Fruit fly (Drosophila melanogaster) whole organism, embryonic: ENCODE data around the gene CG1983.

Experiments used
- Asciz ChIP-seq: fragments of 200-800 bp; sonication (Bioruptor generic); optimal IDR thresholded peaks from 2 replicates; lab custom pipeline; 2017; ENCODE audit warnings: missing biosample characterization, mild to moderate bottlenecking, missing genetic modification characterization, missing genetic modification reagents
- BEAF-32 ChIP-seq: fragments of 200-800 bp; sonication (Bioruptor generic); optimal IDR thresholded peaks from 3 replicates; lab custom pipeline; 2017; ENCODE audit warnings: missing biosample characterization, missing genetic modification characterization, mild to moderate bottlenecking, moderate library complexity, missing genetic modification reagents
- CG10147 ChIP-seq: fragments of 200-800 bp; sonication (Bioruptor generic); optimal IDR thresholded peaks from 2 replicates; lab custom pipeline; 2019; ENCODE audit warnings: missing biosample characterization, mild to moderate bottlenecking, missing genetic modification characterization, moderate library complexity
- CG10209 ChIP-seq: fragments of 200-800 bp; sonication (Bioruptor generic); optimal IDR thresholded peaks from 3 replicates; lab custom pipeline; 2017; ENCODE audit warnings: missing biosample characterization, mild to moderate bottlenecking, missing genetic modification characterization, missing genetic modification reagents
- CG11456 ChIP-seq: fragments of 200-800 bp; sonication (Bioruptor generic); IDR thresholded peaks from 3 replicates; pipeline ENCODE4 v1.3.6; 2022; ENCODE audit warnings: missing biosample characterization, missing genetic modification characterization
- CG12071 ChIP-seq: fragments of 200-800 bp; sonication (Bioruptor generic); optimal IDR thresholded peaks from 3 replicates; lab custom pipeline; 2018; ENCODE audit warnings: missing biosample characterization, mild to moderate bottlenecking, missing genetic modification characterization
- CG12155 ChIP-seq: fragments of 200-800 bp; sonication (Bioruptor generic); optimal IDR thresholded peaks from 3 replicates; lab custom pipeline; 2016; ENCODE audit warnings: missing biosample characterization, missing genetic modification characterization
- CG12659 ChIP-seq: fragments of 200-800 bp; sonication (Bioruptor generic); optimal IDR thresholded peaks from 3 replicates; lab custom pipeline; 2017; ENCODE audit warnings: mild to moderate bottlenecking, missing biosample characterization, missing genetic modification reagents, missing genetic modification characterization
- CG12769 ChIP-seq: fragments of 200-800 bp; sonication (Bioruptor generic); optimal IDR thresholded peaks from 2 replicates; lab custom pipeline; 2019; ENCODE audit warnings: missing biosample characterization, mild to moderate bottlenecking, missing genetic modification characterization, moderate library complexity
- CG14014 ChIP-seq: fragments of 200-800 bp; sonication (Bioruptor generic); IDR thresholded peaks from 2 replicates; pipeline ENCODE4 v1.3.6; 2022; ENCODE audit warnings: missing biosample characterization, missing genetic modification characterization
- CG14441 ChIP-seq: fragments of 200-800 bp; sonication (Bioruptor generic); IDR thresholded peaks from 2 replicates; pipeline ENCODE4 v1.3.6; 2022; ENCODE audit warnings: missing biosample characterization, missing genetic modification characterization
- CG1792 ChIP-seq: fragments of 200-800 bp; sonication (Bioruptor generic); optimal IDR thresholded peaks from 2 replicates; lab custom pipeline; 2016; ENCODE audit warnings: missing biosample characterization, missing genetic modification characterization
- CG18011 ChIP-seq: fragments of 200-800 bp; sonication (Bioruptor generic); optimal IDR thresholded peaks from 2 replicates; lab custom pipeline; 2017; ENCODE audit warnings: missing biosample characterization, missing genetic modification characterization, mild to moderate bottlenecking, moderate library complexity, missing genotype
- CG1832 ChIP-seq: fragments of 200-800 bp; sonication (Bioruptor generic); optimal IDR thresholded peaks from 2 replicates; lab custom pipeline; 2017; ENCODE audit warnings: missing biosample characterization, mild to moderate bottlenecking, missing genetic modification characterization, inconsistent platforms
- CG18764 ChIP-seq: fragments of 200-800 bp; sonication (Bioruptor generic); optimal IDR thresholded peaks from 3 replicates; lab custom pipeline; 2016; ENCODE audit warnings: missing biosample characterization, missing genetic modification characterization
- CG31224 ChIP-seq: fragments of 200-800 bp; sonication (Bioruptor generic); IDR thresholded peaks from 2 replicates; pipeline ENCODE4 v1.3.6; 2022; ENCODE audit warnings: missing biosample characterization, missing genetic modification characterization
- CG32767 ChIP-seq: fragments of 200-800 bp; sonication (Bioruptor generic); IDR thresholded peaks from 2 replicates; pipeline ENCODE4 v1.3.6; 2022; ENCODE audit warnings: missing biosample characterization, missing genetic modification characterization
- CG7372 ChIP-seq: fragments of 200-800 bp; sonication (Bioruptor generic); IDR thresholded peaks from 2 replicates; pipeline ENCODE4 v1.3.6; 2022; ENCODE audit warnings: missing biosample characterization, missing genetic modification characterization
- CG8924 ChIP-seq: fragments of 200-800 bp; optimal IDR thresholded peaks from 3 replicates; lab custom pipeline; 2019; ENCODE audit warnings: missing biosample characterization, mild to moderate bottlenecking, missing genetic modification characterization, moderate library complexity
- Deaf1 ChIP-seq: fragments of 200-800 bp; optimal IDR thresholded peaks from 3 replicates; lab custom pipeline; 2019; ENCODE audit warnings: missing biosample characterization, mild to moderate bottlenecking, missing genetic modification characterization, moderate library complexity
- Dip2 ChIP-seq: fragments of 200-800 bp; sonication (Bioruptor generic); IDR thresholded peaks from 2 replicates; pipeline ENCODE4 v1.3.6; 2022; ENCODE audit warnings: missing biosample characterization, missing genetic modification characterization
- Drgx ChIP-seq: fragments of 200-800 bp; sonication (Bioruptor generic); IDR thresholded peaks from 2 replicates; pipeline ENCODE4 v1.3.6; 2022; ENCODE audit warnings: missing biosample characterization, missing genetic modification characterization
- ERR ChIP-seq: fragments of 200-800 bp; sonication (Bioruptor generic); optimal IDR thresholded peaks from 2 replicates; lab custom pipeline; 2016; ENCODE audit warnings: missing biosample characterization, missing genetic modification characterization
- Hand ChIP-seq: fragments of 200-800 bp; sonication (Bioruptor generic); optimal IDR thresholded peaks from 2 replicates; lab custom pipeline; 2017; ENCODE audit warnings: mild to moderate bottlenecking, missing biosample characterization, missing genetic modification reagents, missing genetic modification characterization
- Hmr ChIP-seq: fragments of 200-800 bp; sonication (Bioruptor generic); optimal IDR thresholded peaks from 3 replicates; lab custom pipeline; 2017; ENCODE audit warnings: mild to moderate bottlenecking, missing biosample characterization, missing genetic modification reagents, missing genetic modification characterization
- Hr3 ChIP-seq: fragments of 200-800 bp; sonication (Bioruptor generic); optimal IDR thresholded peaks from 3 replicates; lab custom pipeline; 2016; ENCODE audit warnings: missing biosample characterization, missing genetic modification characterization
- Hr78 ChIP-seq, 2 experiments: fragments of 200-800 bp in 1 of 2; fragments of >200 bp in 1 of 2; sonication (Bioruptor generic) in 1 of 2; optimal IDR thresholded peaks; 2 replicates each; lab custom pipeline; 2017 to 2019; ENCODE audit warnings: missing biosample characterization in 2 of 2, missing genetic modification characterization in 2 of 2, mild to moderate bottlenecking in 1 of 2, moderate library complexity in 1 of 2
- NfI ChIP-seq: fragments of 200-800 bp; sonication (Bioruptor generic); optimal IDR thresholded peaks from 3 replicates; lab custom pipeline; 2018; ENCODE audit warnings: missing biosample characterization, mild to moderate bottlenecking, missing genetic modification characterization, moderate library complexity
- Opbp ChIP-seq: fragments of 200-800 bp; sonication (Bioruptor generic); IDR thresholded peaks from 3 replicates; pipeline ENCODE4 v1.3.6; 2022; ENCODE audit warnings: missing biosample characterization, missing genetic modification characterization; ENCODE audit not compliant: partially characterized antibody
- Pdp1 ChIP-seq, 2 experiments: fragments of 200-800 bp; sonication (Bioruptor generic); optimal IDR thresholded peaks; 3 replicates each; lab custom pipeline; 2016; ENCODE audit warnings: missing biosample characterization in 2 of 2, missing genetic modification characterization in 2 of 2, mild to moderate bottlenecking in 1 of 2, moderate library complexity in 1 of 2
- Tbp ChIP-seq: fragments of >200 bp; optimal IDR thresholded peaks from 2 replicates; lab custom pipeline; 2018; ENCODE audit warnings: missing biosample characterization, missing genetic modification characterization
- Trl ChIP-seq, 3 experiments: fragments of >200 bp in 2 of 3; fragments of 200-800 bp in 1 of 3; sonication (Bioruptor generic) in 1 of 3; optimal IDR thresholded peaks; 2 replicates in 1 of 3; 3 replicates in 2 of 3; lab custom pipeline; 2016 to 2017; ENCODE audit warnings: missing biosample characterization in 1 of 3, missing genetic modification characterization in 1 of 3
- cad ChIP-seq: fragments of >200 bp; optimal IDR thresholded peaks from 2 replicates; lab custom pipeline; 2017; ENCODE audit warnings: missing biosample characterization, missing genetic modification characterization
- dpn ChIP-seq, 2 experiments: fragments of 200-800 bp; sonication (Bioruptor generic); optimal IDR thresholded peaks; 3 replicates each; lab custom pipeline; 2016; ENCODE audit warnings: missing biosample characterization in 2 of 2, missing genetic modification characterization in 2 of 2
- ems ChIP-seq: fragments of 200-800 bp; sonication (Bioruptor generic); optimal IDR thresholded peaks from 3 replicates; lab custom pipeline; 2016; ENCODE audit warnings: missing biosample characterization, missing genetic modification characterization
- fd3F ChIP-seq: fragments of 200-800 bp; sonication (Bioruptor generic); optimal IDR thresholded peaks from 2 replicates; lab custom pipeline; 2018; ENCODE audit warnings: missing biosample characterization, mild to moderate bottlenecking, missing genetic modification characterization, moderate library complexity
- ftz-f1 ChIP-seq: fragments of 200-800 bp; sonication (Bioruptor generic); optimal IDR thresholded peaks from 2 replicates; lab custom pipeline; 2016; ENCODE audit warnings: missing biosample characterization, missing genetic modification characterization
- gfzf ChIP-seq: fragments of 200-800 bp; sonication (Bioruptor generic); optimal IDR thresholded peaks from 2 replicates; lab custom pipeline; 2016; ENCODE audit warnings: missing biosample characterization, mild to moderate bottlenecking, missing genetic modification characterization, moderate library complexity
- gt ChIP-seq: fragments of 200-800 bp; sonication (Bioruptor generic); IDR thresholded peaks from 2 replicates; pipeline ENCODE4 v1.3.6; 2022; ENCODE audit warnings: missing biosample characterization, missing genetic modification characterization
- ken ChIP-seq: fragments of 200-800 bp; sonication (Bioruptor generic); IDR thresholded peaks from 3 replicates; pipeline ENCODE4 v1.3.6; 2022; ENCODE audit warnings: missing biosample characterization, missing genetic modification characterization
- peb ChIP-seq: fragments of 200-800 bp; sonication (Bioruptor generic); IDR thresholded peaks from 2 replicates; pipeline ENCODE4 v1.3.6; 2022; ENCODE audit warnings: missing biosample characterization, missing genetic modification characterization
- pita ChIP-seq: fragments of 200-800 bp; sonication (Bioruptor generic); optimal IDR thresholded peaks from 2 replicates; lab custom pipeline; 2017; ENCODE audit warnings: missing biosample characterization, mild to moderate bottlenecking, missing genetic modification characterization
- pnt ChIP-seq: fragments of 200-800 bp; sonication (Bioruptor generic); optimal IDR thresholded peaks from 3 replicates; lab custom pipeline; 2016; ENCODE audit warnings: missing biosample characterization, missing genetic modification characterization
- sc ChIP-seq, 3 experiments: fragments of >200 bp in 2 of 3; fragments of 200-800 bp in 1 of 3; sonication (Bioruptor generic) in 1 of 3; optimal IDR thresholded peaks; 2 replicates in 2 of 3; 3 replicates in 1 of 3; lab custom pipeline; 2017; ENCODE audit warnings: mild to moderate bottlenecking in 1 of 3, missing biosample characterization in 1 of 3, missing genetic modification characterization in 1 of 3, missing genetic modification reagents in 1 of 3
- sug ChIP-seq: fragments of 200-800 bp; optimal IDR thresholded peaks from 2 replicates; lab custom pipeline; 2019; ENCODE audit warnings: missing biosample characterization, mild to moderate bottlenecking, missing genetic modification characterization, moderate library complexity
- wor ChIP-seq: fragments of 200-800 bp; sonication (Bioruptor generic); IDR thresholded peaks from 2 replicates; pipeline ENCODE4 v1.3.6; 2022; ENCODE audit warnings: missing biosample characterization, missing genetic modification characterization
- zfh1 ChIP-seq: fragments of 200-800 bp; sonication (Bioruptor generic); IDR thresholded peaks from 3 replicates; pipeline ENCODE4 v1.3.6; 2022; ENCODE audit warnings: missing biosample characterization, missing genetic modification characterization

The CG1983 gene

dm6 chr3R:30197796-30198195 lies 20.3 kb upstream of the CG1983 start:
- TF ChIP-seq CG12659 (GFP tag; lab: Kevin White, UChicago) = no peak
- TF ChIP-seq CG12769 = peak; percentile 68
- TF ChIP-seq sug = peak; percentile 3
- peak; percentile 22 for TF ChIP-seq Deaf1 (tag; lab: Kevin White, UChicago)
- TF ChIP-seq Hr78 (GFP tag; optimal IDR thresholded peaks at IDR 0.05; lab: Kevin White, UChicago) = peak in 1 of 2 experiments; percentile 97
- peak in 1 of 2 experiments; percentile 88 for TF ChIP-seq Pdp1 (GFP tag; optimal IDR thresholded peaks at IDR 0.05; lab: Kevin White, UChicago)
- TF ChIP-seq CG12155 (GFP tag; lab: Kevin White, UChicago) = no peak

dm6 chr3R:30196128-30196527 lies 18.6 kb upstream of the CG1983 start, which contains the start of gene CG15531:
TSS of gene CG15531 (minus strand) at chr3R:30196228.
- TF ChIP-seq Hand (GFP tag; lab: Kevin White, UChicago) (no peak), CG8924 (tag; lab: Kevin White, UChicago) (no peak), ERR (GFP tag; lab: Kevin White, UChicago) (no peak), cad (GFP tag; lab: Kevin White, UChicago) (no peak), Asciz (GFP tag; lab: Kevin White, UChicago) (no peak), NfI (no peak), gfzf (GFP tag; lab: Kevin White, UChicago) (no peak), Dip2 (no peak), zfh1 (GFP tag; lab: Robert Waterston, UW) (no peak), Trl (optimal IDR thresholded peaks at IDR 0.05; lab: Kevin White, UChicago) (no peak), Trl (GFP tag; optimal IDR thresholded peaks at IDR 0.05; lab: Kevin White, UChicago) (no peak)

dm6 chr3R:30195606-30196049 lies 18.1 kb upstream of the CG1983 start:
- TF ChIP-seq CG14014 (GFP tag; lab: Robert Waterston, UW) = no peak
- TF ChIP-seq pita = peak; percentile 56
- TF ChIP-seq CG18764 = peak; percentile 23
- TF ChIP-seq CG10209 = no peak
- peak; percentile 35; the same call in 1 of the 2 replicates for TF ChIP-seq Drgx
- no peak for TF ChIP-seq wor (GFP tag; lab: Robert Waterston, UW)
- peak; percentile 31 for TF ChIP-seq ems (GFP tag; lab: Kevin White, UChicago)
- TF ChIP-seq gt = no peak
- TF ChIP-seq CG12071 (GFP tag; lab: Kevin White, UChicago) = peak; percentile 35
- no peak for TF ChIP-seq BEAF-32 (GFP tag; lab: Kevin White, UChicago)
- peak; percentile 83 for TF ChIP-seq CG11456
- no peak for TF ChIP-seq CG18011 (GFP tag; lab: Kevin White, UChicago)
- TF ChIP-seq CG10147 (GFP tag; lab: Kevin White, UChicago) = peak; percentile 41
- no peak for TF ChIP-seq CG1792 (GFP tag; lab: Kevin White, UChicago)
- TF ChIP-seq sc (optimal IDR thresholded peaks at IDR 0.05; lab: Kevin White, UChicago) = no peak
- TF ChIP-seq sc (GFP tag; optimal IDR thresholded peaks at IDR 0.05; lab: Kevin White, UChicago) = no peak
- TF ChIP-seq CG7372 (GFP tag; lab: Robert Waterston, UW) = peak; percentile 18; the same call in 1 of the 2 replicates
- TF ChIP-seq CG32767 (GFP tag; lab: Robert Waterston, UW) = no peak
- TF ChIP-seq pnt (GFP tag; lab: Kevin White, UChicago) = no peak
- peak; percentile 68; the same call in 2 of the 3 replicates for TF ChIP-seq ken
- peak; percentile 74 for TF ChIP-seq Hmr (GFP tag; lab: Kevin White, UChicago)
- no peak for TF ChIP-seq Hr3 (GFP tag; lab: Kevin White, UChicago)
- no peak for TF ChIP-seq Opbp
- TF ChIP-seq dpn (GFP tag; optimal IDR thresholded peaks at IDR 0.05; lab: Kevin White, UChicago) = peak in 1 of 2 experiments; percentile 63
- peak; percentile 47; the same call in 1 of the 2 replicates for TF ChIP-seq CG31224 (GFP tag; lab: Robert Waterston, UW)
- TF ChIP-seq Tbp = no peak
- no peak for TF ChIP-seq fd3F
- peak; percentile 46; the same call in 1 of the 2 replicates for TF ChIP-seq CG14441 (GFP tag; lab: Robert Waterston, UW)
- TF ChIP-seq ftz-f1 (GFP tag; lab: Kevin White, UChicago) = peak; percentile 63
- 0 out of 2 replicates have a peak, but pooled peaks have one; percentile 17 for TF ChIP-seq peb (GFP tag; lab: Robert Waterston, UW)
- TF ChIP-seq CG1832 (GFP tag; lab: Kevin White, UChicago) = no peak
